Worm (Caenorhabditis elegans) whole organism, L4 larva: ENCODE results near the gene R02F2.7.

Source experiments
- D1046.2 ChIP-seq: fragments of 200-800 bp; sonication (Bioruptor generic); IDR thresholded peaks from 2 replicates; pipeline ENCODE4 v1.3.6; 2022; ENCODE audit warnings: missing genetic modification characterization, missing compliant biosample characterization
- F26F4.8 ChIP-seq: fragments of 200-800 bp; sonication (Bioruptor generic); conservative IDR thresholded peaks from 2 replicates; pipeline ENCODE4 v1.3.6; 2022; ENCODE audit warnings: missing genetic modification characterization, missing compliant biosample characterization
- F44E2.7 ChIP-seq: fragments of 200-800 bp; sonication (Bioruptor generic); IDR thresholded peaks from 2 replicates; pipeline ENCODE4 v2.1.2; 2022; ENCODE audit warnings: missing genetic modification characterization, missing compliant biosample characterization
- F49E8.2 ChIP-seq: sonication (generic microtip); optimal IDR thresholded peaks from 2 replicates; lab custom pipeline; 2016; ENCODE audit warnings: missing compliant biosample characterization, mild to moderate bottlenecking, missing genetic modification characterization, borderline replicate concordance
- Y48G9A.11 ChIP-seq: fragments of 200-800 bp; sonication (Bioruptor generic); IDR thresholded peaks from 2 replicates; pipeline ENCODE4 v1.3.6; 2022; ENCODE audit warnings: missing genetic modification reagents, missing genetic modification characterization, missing compliant biosample characterization
- Y5F2A.4 ChIP-seq: fragments of 200-800 bp; sonication (Bioruptor generic); optimal IDR thresholded peaks from 2 replicates; lab custom pipeline; 2018; ENCODE audit warnings: mild to moderate bottlenecking, missing genetic modification characterization, missing compliant biosample characterization
- ZK546.5 ChIP-seq, 2 experiments: sonication (generic microtip); optimal IDR thresholded peaks; 2 replicates each; lab custom pipeline; 2017; ENCODE audit warnings: missing biosample characterization in 2 of 2, missing genetic modification characterization in 2 of 2
- aha-1 ChIP-seq: fragments of 150-350 bp; peaks from one replicate; lab custom pipeline; 2014; ENCODE audit warnings: missing biosample characterization, missing genetic modification characterization
- aly-2 ChIP-seq: sonication (generic microtip); optimal IDR thresholded peaks from 2 replicates; lab custom pipeline; 2018; ENCODE audit warnings: missing biosample characterization, missing genetic modification characterization
- ama-1 ChIP-seq: fragments of 150-350 bp; optimal IDR thresholded peaks from 2 replicates; lab custom pipeline; 2014; ENCODE audit warnings: inconsistent platforms, mixed read lengths
- arid-1 ChIP-seq: fragments of 200-800 bp; sonication (Bioruptor generic); conservative IDR thresholded peaks from 2 replicates; pipeline ENCODE4 v1.3.6; 2022; ENCODE audit warnings: missing genetic modification reagents, missing genetic modification characterization, missing compliant biosample characterization
- ceh-20 ChIP-seq: fragments of 200-800 bp; sonication (Bioruptor generic); IDR thresholded peaks from 2 replicates; pipeline ENCODE4 v1.3.6; 2022; ENCODE audit warnings: missing genetic modification reagents, missing genetic modification characterization, missing compliant biosample characterization
- ceh-28 ChIP-seq: fragments of 150-350 bp; optimal IDR thresholded peaks from 2 replicates; lab custom pipeline; 2014; ENCODE audit warnings: missing biosample characterization, missing genetic modification reagents, missing genetic modification characterization
- ceh-32 ChIP-seq: sonication (generic microtip); optimal IDR thresholded peaks from 2 replicates; lab custom pipeline; 2016; ENCODE audit warnings: mild to moderate bottlenecking, missing genetic modification characterization, missing compliant biosample characterization; ENCODE audit not compliant: poor library complexity
- ces-1 ChIP-seq: fragments of 150-350 bp; sonication (generic microtip); optimal IDR thresholded peaks from 4 replicates; lab custom pipeline; 2014; ENCODE audit warnings: missing biosample characterization, missing genetic modification reagents, missing genetic modification characterization
- cey-2 ChIP-seq: sonication (generic microtip); optimal IDR thresholded peaks from 3 replicates; lab custom pipeline; 2017; ENCODE audit warnings: missing genetic modification characterization, mild to moderate bottlenecking, missing compliant biosample characterization, antibody characterized with exemption, borderline replicate concordance; ENCODE audit not compliant: insufficient read depth
- daf-16 ChIP-seq, 3 experiments: sonication (generic microtip); optimal IDR thresholded peaks; 2 replicates each; lab custom pipeline; 2016 to 2017; ENCODE audit warnings: missing genetic modification characterization in 3 of 3, missing genetic modification reagents in 3 of 3, mild to moderate bottlenecking in 2 of 3, missing compliant biosample characterization in 2 of 3, missing biosample characterization in 1 of 3, moderate library complexity in 1 of 3
- daf-19 ChIP-seq: fragments of 200-800 bp; sonication (Bioruptor generic); conservative IDR thresholded peaks from 2 replicates; pipeline ENCODE4 v1.3.6; 2022; ENCODE audit warnings: missing genetic modification characterization, missing compliant biosample characterization
- dmd-6 ChIP-seq: fragments of 200-800 bp; sonication (Bioruptor generic); IDR thresholded peaks from 2 replicates; pipeline ENCODE4 v1.3.6; 2022; ENCODE audit warnings: missing genetic modification reagents, missing genetic modification characterization, missing compliant biosample characterization
- dmd-8 ChIP-seq: fragments of 200-800 bp; sonication (Bioruptor generic); IDR thresholded peaks from 2 replicates; pipeline ENCODE4 v1.3.6; 2022; ENCODE audit warnings: missing genetic modification characterization, missing compliant biosample characterization
- duxl-1 ChIP-seq: sonication (generic microtip); optimal IDR thresholded peaks from 2 replicates; lab custom pipeline; 2016; ENCODE audit warnings: mild to moderate bottlenecking, missing genetic modification characterization, moderate library complexity, missing compliant biosample characterization; ENCODE audit not compliant: poor library complexity
- egl-27 ChIP-seq: sonication (generic microtip); optimal IDR thresholded peaks from 3 replicates; lab custom pipeline; 2017; ENCODE audit warnings: missing biosample characterization, missing genetic modification reagents, missing genetic modification characterization
- egl-43 ChIP-seq: fragments of 200-800 bp; sonication (Bioruptor generic); IDR thresholded peaks from 2 replicates; pipeline ENCODE4 v1.3.6; 2022; ENCODE audit warnings: missing genetic modification reagents, missing genetic modification characterization, missing compliant biosample characterization
- hif-1 ChIP-seq, 2 experiments: sonication (generic microtip); optimal IDR thresholded peaks; 2 replicates each; lab custom pipeline; 2016 to 2017; ENCODE audit warnings: missing compliant biosample characterization in 2 of 2, missing genetic modification characterization in 2 of 2, missing genetic modification reagents in 2 of 2, missing genotype in 2 of 2, mild to moderate bottlenecking in 1 of 2
- hlh-30 ChIP-seq: sonication (generic microtip); optimal IDR thresholded peaks from 2 replicates; lab custom pipeline; 2017; ENCODE audit warnings: antibody characterized with exemption, mild to moderate bottlenecking, missing genetic modification characterization, missing compliant biosample characterization; ENCODE audit not compliant: insufficient read depth
- lim-7 ChIP-seq: fragments of 200-800 bp; sonication (Bioruptor generic); IDR thresholded peaks from 2 replicates; pipeline ENCODE4 v1.3.6; 2022; ENCODE audit warnings: missing genetic modification characterization, missing compliant biosample characterization
- lin-1 ChIP-seq: fragments of 200-800 bp; sonication (Bioruptor generic); IDR thresholded peaks from 2 replicates; pipeline ENCODE4 v1.3.6; 2022; ENCODE audit warnings: missing genetic modification reagents, missing genetic modification characterization, missing compliant biosample characterization
- lin-38 ChIP-seq: fragments of 200-800 bp; sonication (Bioruptor generic); IDR thresholded peaks from 2 replicates; pipeline ENCODE4 v1.3.6; 2022; ENCODE audit warnings: missing genetic modification reagents, missing genetic modification characterization, missing compliant biosample characterization
- lir-3 ChIP-seq: sonication (generic microtip); optimal IDR thresholded peaks from 2 replicates; lab custom pipeline; 2016; ENCODE audit warnings: mild to moderate bottlenecking, missing genetic modification characterization, missing compliant biosample characterization
- lsy-2 ChIP-seq, 2 experiments: fragments of 150-350 bp in 1 of 2; sonication (generic microtip) in 1 of 2; optimal IDR thresholded peaks; 2 replicates each; lab custom pipeline; 2014 to 2017; ENCODE audit warnings: missing biosample characterization in 2 of 2, missing genetic modification characterization in 2 of 2
- mes-2 ChIP-seq: sonication (generic microtip); optimal IDR thresholded peaks from 2 replicates; lab custom pipeline; 2016; ENCODE audit warnings: missing genotype, mild to moderate bottlenecking, missing genetic modification characterization, missing compliant biosample characterization; ENCODE audit not compliant: poor library complexity, severe bottlenecking
- mxl-2 ChIP-seq: fragments of 200-800 bp; sonication (Bioruptor generic); conservative IDR thresholded peaks from 2 replicates; pipeline ENCODE4 v1.3.6; 2022; ENCODE audit warnings: missing genetic modification reagents, missing genetic modification characterization, missing compliant biosample characterization
- nhr-11 ChIP-seq: fragments of 150-350 bp; optimal IDR thresholded peaks from 2 replicates; lab custom pipeline; 2014; ENCODE audit warnings: missing biosample characterization, missing genetic modification characterization
- nhr-111 ChIP-seq: fragments of 200-800 bp; sonication (Bioruptor generic); optimal IDR thresholded peaks from 2 replicates; lab custom pipeline; 2018; ENCODE audit warnings: mild to moderate bottlenecking, missing genetic modification characterization, missing compliant biosample characterization
- nhr-28 ChIP-seq: fragments of 150-350 bp; optimal IDR thresholded peaks from 2 replicates; lab custom pipeline; 2014; ENCODE audit warnings: missing biosample characterization, missing genetic modification characterization
- nhr-48 ChIP-seq: sonication (generic microtip); optimal IDR thresholded peaks from 2 replicates; lab custom pipeline; 2016; ENCODE audit warnings: mild to moderate bottlenecking, missing genetic modification characterization, missing compliant biosample characterization
- nhr-6 ChIP-seq: fragments of 150-350 bp; optimal IDR thresholded peaks from 2 replicates; lab custom pipeline; 2014; ENCODE audit warnings: missing biosample characterization, missing genetic modification characterization
- nhr-76 ChIP-seq: fragments of 150-350 bp; optimal IDR thresholded peaks from 2 replicates; lab custom pipeline; 2014; ENCODE audit warnings: missing biosample characterization, missing genetic modification characterization
- nhr-77 ChIP-seq: fragments of 150-350 bp; optimal IDR thresholded peaks from 2 replicates; lab custom pipeline; 2014; ENCODE audit warnings: missing biosample characterization, missing genetic modification characterization
- pha-4 ChIP-seq, 2 experiments: fragments of 150-350 bp in 1 of 2; fragments of 200-800 bp in 1 of 2; sonication (Bioruptor generic) in 1 of 2; IDR thresholded peaks in 1 of 2; optimal IDR thresholded peaks in 1 of 2; 2 replicates each; pipeline versions ENCODE4 v1.3.6 to Lab custom; 2014 to 2022; ENCODE audit warnings: missing genetic modification characterization in 2 of 2, missing genetic modification reagents in 2 of 2, missing biosample characterization in 1 of 2, missing compliant biosample characterization in 1 of 2
- saeg-2 ChIP-seq: fragments of 200-800 bp; sonication (Bioruptor generic); IDR thresholded peaks from 2 replicates; pipeline ENCODE4 v1.3.6; 2022; ENCODE audit warnings: missing genetic modification reagents, missing genetic modification characterization, missing compliant biosample characterization
- set-16 ChIP-seq: fragments of 200-800 bp; sonication (Bioruptor generic); IDR thresholded peaks from 2 replicates; pipeline ENCODE4 v1.3.6; 2022; ENCODE audit warnings: missing genetic modification reagents, missing genetic modification characterization, missing compliant biosample characterization
- spr-3 ChIP-seq: fragments of 200-800 bp; sonication (Bioruptor generic); optimal IDR thresholded peaks from 2 replicates; lab custom pipeline; 2018; ENCODE audit warnings: mild to moderate bottlenecking, missing genetic modification characterization, missing compliant biosample characterization
- zfp-2 ChIP-seq: sonication (generic microtip); optimal IDR thresholded peaks from 2 replicates; lab custom pipeline; 2016; ENCODE audit warnings: mild to moderate bottlenecking, missing genetic modification characterization, missing compliant biosample characterization
- zip-11 ChIP-seq: fragments of 200-800 bp; sonication (Bioruptor generic); IDR thresholded peaks from 2 replicates; pipeline ENCODE4 v1.3.6; 2022; ENCODE audit warnings: missing genetic modification characterization, missing compliant biosample characterization
- ztf-11 ChIP-seq: fragments of 150-350 bp; optimal IDR thresholded peaks from 2 replicates; lab custom pipeline; 2014; ENCODE audit warnings: missing biosample characterization, missing genetic modification characterization
- ztf-7 ChIP-seq: fragments of 150-350 bp; optimal IDR thresholded peaks from 2 replicates; lab custom pipeline; 2014; ENCODE audit warnings: missing biosample characterization, missing genetic modification characterization

R02F2.7 gene

ce11 chrIII:5501358-5502287, 18.1 kb upstream of the R02F2.7 start, which contains the start of gene R02F2.1:
Gene R02F2.1, plus strand, starts transcription at chrIII:5501885.
- TF ChIP-seq daf-16 (GFP tag; optimal IDR thresholded peaks at IDR 0.05; lab: Kevin White, UChicago) (no peak), daf-16 (tag; optimal IDR thresholded peaks at IDR 0.05; lab: Kevin White, UChicago) (peak; percentile 67), lin-38 (GFP tag; lab: Robert Waterston, UW) (no peak), F26F4.8 (GFP tag; lab: Robert Waterston, UW) (no peak), Y48G9A.11 (GFP tag; lab: Robert Waterston, UW) (no peak), nhr-28 (tag; lab: Kevin White, UChicago) (peak; percentile 32), arid-1 (GFP tag; lab: Robert Waterston, UW) (no peak), ZK546.5 (tag; optimal IDR thresholded peaks at IDR 0.05; lab: Kevin White, UChicago) (no peak), zip-11 (GFP tag; lab: Robert Waterston, UW) (no peak), D1046.2 (GFP tag; lab: Robert Waterston, UW) (no peak), dmd-6 (GFP tag; lab: Robert Waterston, UW) (no peak; the same call in 1 of the 2 replicates), spr-3 (GFP tag; lab: Kevin White, UChicago) (no peak), mes-2 (tag; lab: Kevin White, UChicago) (no peak), ztf-7 (tag; lab: Kevin White, UChicago) (no peak), lsy-2 (tag; optimal IDR thresholded peaks at IDR 0.05; lab: Kevin White, UChicago) (peak in 1 of 2 experiments; percentile 0), hlh-30 (peak; percentile 90), ztf-11 (tag; lab: Kevin White, UChicago) (no peak), nhr-111 (GFP tag; lab: Kevin White, UChicago) (no peak), F44E2.7 (GFP tag; lab: Robert Waterston, UW) (no peak), F49E8.2 (tag; lab: Kevin White, UChicago) (no peak), nhr-6 (tag; lab: Kevin White, UChicago) (peak; percentile 0), nhr-77 (tag; lab: Kevin White, UChicago) (no peak), egl-27 (tag; lab: Kevin White, UChicago) (no peak), aha-1 (peak; percentile 83), nhr-76 (tag; lab: Kevin White, UChicago) (no peak), nhr-11 (no peak), ceh-32 (tag; lab: Kevin White, UChicago) (no peak), hif-1 (tag; optimal IDR thresholded peaks at IDR 0.05; lab: Kevin White, UChicago) (peak in 1 of 2 experiments; percentile 38), ceh-28 (tag; lab: Kevin White, UChicago) (no peak), daf-19 (GFP tag; lab: Robert Waterston, UW) (no peak), set-16 (no peak), ama-1 (lab: Kevin White, UChicago) (peak; percentile 36), nhr-48 (tag; lab: Kevin White, UChicago) (no peak), ces-1 (no peak), dmd-8 (GFP tag; lab: Robert Waterston, UW) (no peak), duxl-1 (tag; lab: Kevin White, UChicago) (no peak), egl-43 (GFP tag; lab: Robert Waterston, UW) (no peak), mxl-2 (0 out of 2 replicates have a peak, but pooled peaks have one; percentile 5), pha-4 (GFP tag; IDR thresholded peaks at IDR 0.05; lab: Robert Waterston, UW) (no peak), pha-4 (tag; optimal IDR thresholded peaks at IDR 0.05; lab: Kevin White, UChicago) (no peak), ceh-20 (GFP tag; lab: Robert Waterston, UW) (no peak), lim-7 (GFP tag; lab: Robert Waterston, UW) (0 out of 2 replicates have a peak, but pooled peaks have one; percentile 18), zfp-2 (tag; lab: Kevin White, UChicago) (no peak), Y5F2A.4 (GFP tag; lab: Kevin White, UChicago) (no peak), cey-2 (tag; lab: Kevin White, UChicago) (no peak), aly-2 (tag; lab: Kevin White, UChicago) (no peak), lin-1 (no peak; the same call in 1 of the 2 replicates), lir-3 (tag; lab: Kevin White, UChicago) (no peak), saeg-2 (GFP tag; lab: Robert Waterston, UW) (no peak)
